Fruit fly (Drosophila melanogaster) whole organism, embryonic: ENCODE data around the gene scyl.
A peak's percentile ranks its signal among the peaks of the same experiment; 100 is the strongest.

Experiments
- B-H2 ChIP-seq: fragments of 200-800 bp; sonication (Bioruptor generic); optimal IDR thresholded peaks from 2 replicates; lab custom pipeline; 2018; ENCODE audit warnings: missing biosample characterization, mild to moderate bottlenecking, missing genetic modification characterization
- BtbVII ChIP-seq: fragments of 200-800 bp; sonication (Bioruptor generic); optimal IDR thresholded peaks from 3 replicates; lab custom pipeline; 2017; ENCODE audit warnings: missing biosample characterization, mild to moderate bottlenecking, missing genetic modification characterization
- CG10565 ChIP-seq: fragments of 200-800 bp; sonication (Bioruptor generic); optimal IDR thresholded peaks from 3 replicates; lab custom pipeline; 2016; ENCODE audit warnings: missing biosample characterization, mild to moderate bottlenecking, missing genetic modification characterization
- CG11398 ChIP-seq: fragments of 200-800 bp; sonication (Bioruptor generic); optimal IDR thresholded peaks from 2 replicates; lab custom pipeline; 2016; ENCODE audit warnings: missing biosample characterization, missing genetic modification characterization
- CG12942 ChIP-seq: fragments of 200-800 bp; sonication (Bioruptor generic); optimal IDR thresholded peaks from 3 replicates; lab custom pipeline; 2016; ENCODE audit warnings: missing biosample characterization, missing genetic modification characterization
- CG14014 ChIP-seq: fragments of 200-800 bp; sonication (Bioruptor generic); IDR thresholded peaks from 2 replicates; pipeline ENCODE4 v1.3.6; 2022; ENCODE audit warnings: missing biosample characterization, missing genetic modification characterization
- CG14667 ChIP-seq: fragments of 200-800 bp; sonication (Bioruptor generic); IDR thresholded peaks from 2 replicates; pipeline ENCODE4 v1.3.6; 2022; ENCODE audit warnings: missing biosample characterization, missing genetic modification characterization
- CG17186 ChIP-seq: fragments of 200-800 bp; sonication (Bioruptor generic); optimal IDR thresholded peaks from 3 replicates; lab custom pipeline; 2017; ENCODE audit warnings: missing biosample characterization, missing genetic modification reagents, missing genetic modification characterization
- CG31388 ChIP-seq: fragments of 200-800 bp; sonication (Bioruptor generic); optimal IDR thresholded peaks from 2 replicates; lab custom pipeline; 2016; ENCODE audit warnings: missing biosample characterization, missing genetic modification characterization
- CG3407 ChIP-seq: fragments of 200-800 bp; sonication (Bioruptor generic); optimal IDR thresholded peaks from 2 replicates; lab custom pipeline; 2018; ENCODE audit warnings: missing biosample characterization, mild to moderate bottlenecking, missing genetic modification characterization
- CG4424 ChIP-seq: fragments of 200-800 bp; sonication (Bioruptor generic); optimal IDR thresholded peaks from 3 replicates; lab custom pipeline; 2016; ENCODE audit warnings: missing biosample characterization, missing genetic modification characterization
- CG7786 ChIP-seq: fragments of 200-800 bp; sonication (Bioruptor generic); optimal IDR thresholded peaks from 2 replicates; lab custom pipeline; 2016; ENCODE audit warnings: missing biosample characterization, missing genetic modification characterization
- CG8359 ChIP-seq: fragments of 200-800 bp; sonication (Bioruptor generic); optimal IDR thresholded peaks from 2 replicates; lab custom pipeline; 2017; ENCODE audit warnings: missing biosample characterization, mild to moderate bottlenecking, missing genetic modification characterization, borderline replicate concordance
- CoRest ChIP-seq: fragments of 200-800 bp; sonication (Bioruptor generic); optimal IDR thresholded peaks from 3 replicates; lab custom pipeline; 2018; ENCODE audit warnings: missing biosample characterization, mild to moderate bottlenecking, missing genetic modification characterization, moderate library complexity
- Dref ChIP-seq: fragments of 200-800 bp; sonication (Bioruptor generic); IDR thresholded peaks from 2 replicates; pipeline ENCODE4 v1.3.6; 2022; ENCODE audit warnings: missing biosample characterization, missing genetic modification characterization
- GATAe ChIP-seq: fragments of 200-800 bp; sonication (Bioruptor generic); conservative IDR thresholded peaks from 2 replicates; pipeline ENCODE4 v1.3.6; 2022; ENCODE audit warnings: missing biosample characterization, missing genetic modification characterization
- Hey ChIP-seq: fragments of 200-800 bp; sonication (Bioruptor generic); optimal IDR thresholded peaks from 3 replicates; lab custom pipeline; 2018; ENCODE audit warnings: missing biosample characterization, mild to moderate bottlenecking, missing genetic modification characterization
- Lpt ChIP-seq: fragments of >200 bp; optimal IDR thresholded peaks from 2 replicates; lab custom pipeline; 2018; ENCODE audit warnings: missing biosample characterization, missing genetic modification characterization
- MBD-R2 ChIP-seq: fragments of 200-800 bp; sonication (Bioruptor generic); IDR thresholded peaks from 2 replicates; pipeline ENCODE4 v1.3.6; 2022; ENCODE audit warnings: missing biosample characterization, missing genetic modification characterization
- MTF-1 ChIP-seq: fragments of 200-800 bp; sonication (Bioruptor generic); optimal IDR thresholded peaks from 2 replicates; lab custom pipeline; 2018; ENCODE audit warnings: missing biosample characterization, mild to moderate bottlenecking, missing genetic modification characterization, borderline replicate concordance
- Max ChIP-seq: fragments of 200-800 bp; sonication (Bioruptor generic); optimal IDR thresholded peaks from 2 replicates; lab custom pipeline; 2016; ENCODE audit warnings: missing biosample characterization, mild to moderate bottlenecking, missing genetic modification characterization
- Meics ChIP-seq: fragments of 200-800 bp; sonication (Bioruptor generic); optimal IDR thresholded peaks from 2 replicates; lab custom pipeline; 2017; ENCODE audit warnings: missing biosample characterization, mild to moderate bottlenecking, missing genetic modification characterization
- NfI ChIP-seq: fragments of 200-800 bp; sonication (Bioruptor generic); optimal IDR thresholded peaks from 3 replicates; lab custom pipeline; 2018; ENCODE audit warnings: missing biosample characterization, mild to moderate bottlenecking, missing genetic modification characterization, moderate library complexity
- Poxn ChIP-seq: fragments of 200-800 bp; sonication (Bioruptor generic); IDR thresholded peaks from 2 replicates; pipeline ENCODE4 v1.3.6; 2022; ENCODE audit warnings: missing biosample characterization, missing genetic modification characterization
- Spps ChIP-seq: fragments of 200-800 bp; sonication (Bioruptor generic); optimal IDR thresholded peaks from 2 replicates; lab custom pipeline; 2018; ENCODE audit warnings: missing biosample characterization, mild to moderate bottlenecking, missing genetic modification characterization
- Sry-δ ChIP-seq: fragments of 200-800 bp; sonication (Bioruptor generic); optimal IDR thresholded peaks from 2 replicates; lab custom pipeline; 2016; ENCODE audit warnings: missing biosample characterization, missing genetic modification characterization
- Usf ChIP-seq: fragments of 200-800 bp; sonication (Bioruptor generic); optimal IDR thresholded peaks from 2 replicates; lab custom pipeline; 2017; ENCODE audit warnings: missing genotype, missing biosample characterization, missing genetic modification characterization
- abd-A ChIP-seq: fragments of 200-800 bp; sonication (Bioruptor generic); optimal IDR thresholded peaks from 3 replicates; lab custom pipeline; 2019; ENCODE audit warnings: missing biosample characterization, mild to moderate bottlenecking, missing genetic modification characterization, moderate library complexity
- ac ChIP-seq: fragments of 200-800 bp; sonication (Bioruptor generic); optimal IDR thresholded peaks from 3 replicates; lab custom pipeline; 2017; ENCODE audit warnings: missing biosample characterization, mild to moderate bottlenecking, missing genetic modification characterization
- bigmax ChIP-seq: fragments of 200-800 bp; sonication (Bioruptor generic); optimal IDR thresholded peaks from 2 replicates; lab custom pipeline; 2018; ENCODE audit warnings: missing biosample characterization, mild to moderate bottlenecking, missing genetic modification characterization
- chn ChIP-seq: fragments of 200-800 bp; sonication (Bioruptor generic); optimal IDR thresholded peaks from 2 replicates; lab custom pipeline; 2016; ENCODE audit warnings: missing biosample characterization, missing genetic modification characterization
- eyg ChIP-seq: fragments of 200-800 bp; sonication (Bioruptor generic); optimal IDR thresholded peaks from 3 replicates; lab custom pipeline; 2016; ENCODE audit warnings: missing biosample characterization, missing genetic modification characterization
- gsb-n ChIP-seq: fragments of 200-800 bp; sonication (Bioruptor generic); optimal IDR thresholded peaks from 3 replicates; lab custom pipeline; 2018; ENCODE audit warnings: missing biosample characterization, mild to moderate bottlenecking, missing genetic modification characterization
- ham ChIP-seq: fragments of 200-800 bp; sonication (Bioruptor generic); IDR thresholded peaks from 2 replicates; pipeline ENCODE4 v1.3.6; 2022; ENCODE audit warnings: missing biosample characterization, missing genetic modification characterization
- jing ChIP-seq: fragments of 200-800 bp; sonication (Bioruptor generic); optimal IDR thresholded peaks from 2 replicates; lab custom pipeline; 2018; ENCODE audit warnings: missing biosample characterization, mild to moderate bottlenecking, missing genetic modification characterization
- lola ChIP-seq, 3 experiments: fragments of >200 bp in 2 of 3; fragments of 200-800 bp in 1 of 3; sonication (Bioruptor generic) in 1 of 3; optimal IDR thresholded peaks; 2 replicates each; lab custom pipeline; 2017 to 2019; ENCODE audit warnings: missing biosample characterization in 3 of 3, missing genetic modification characterization in 3 of 3, mild to moderate bottlenecking in 1 of 3, moderate library complexity in 1 of 3
- nerfin-1 ChIP-seq: fragments of 200-800 bp; sonication (Bioruptor generic); optimal IDR thresholded peaks from 3 replicates; lab custom pipeline; 2019; ENCODE audit warnings: missing biosample characterization, mild to moderate bottlenecking, missing genetic modification characterization, moderate library complexity
- nerfin-2 ChIP-seq: fragments of 200-800 bp; sonication (Bioruptor generic); IDR thresholded peaks from 2 replicates; pipeline ENCODE4 v1.3.6; 2022; ENCODE audit warnings: missing biosample characterization, missing genetic modification characterization; ENCODE audit not compliant: partially characterized antibody
- otp ChIP-seq: fragments of 200-800 bp; sonication (Bioruptor generic); IDR thresholded peaks from 3 replicates; pipeline ENCODE4, ENCODE4 v1.3.6; 2022; ENCODE audit warnings: missing biosample characterization, missing genetic modification characterization
- pan ChIP-seq, 4 experiments: fragments of >200 bp in 3 of 4; fragments of 200-800 bp in 1 of 4; sonication (Bioruptor generic) in 1 of 4; optimal IDR thresholded peaks in 3 of 4; IDR thresholded peaks in 1 of 4; 2 replicates each; pipeline versions ENCODE4 v1.3.6 to Lab custom; 2017 to 2022; ENCODE audit warnings: missing biosample characterization in 2 of 4, missing genetic modification characterization in 2 of 4, mixed read lengths in 1 of 4
- pho ChIP-seq: fragments of 200-800 bp; sonication (Bioruptor generic); optimal IDR thresholded peaks from 2 replicates; lab custom pipeline; 2016; ENCODE audit warnings: missing biosample characterization, missing genetic modification characterization
- pnt ChIP-seq: fragments of 200-800 bp; sonication (Bioruptor generic); optimal IDR thresholded peaks from 3 replicates; lab custom pipeline; 2016; ENCODE audit warnings: missing biosample characterization, missing genetic modification characterization
- salm ChIP-seq: fragments of 200-800 bp; sonication (Bioruptor generic); optimal IDR thresholded peaks from 2 replicates; lab custom pipeline; 2018; ENCODE audit warnings: missing biosample characterization, mild to moderate bottlenecking, missing genetic modification characterization
- slp2 ChIP-seq: fragments of 200-800 bp; sonication (Bioruptor generic); optimal IDR thresholded peaks from 2 replicates; lab custom pipeline; 2016; ENCODE audit warnings: missing biosample characterization, missing genetic modification characterization
- sr ChIP-seq: fragments of 200-800 bp; sonication (Bioruptor generic); IDR thresholded peaks from 3 replicates; pipeline ENCODE4 v1.3.6; 2022; ENCODE audit warnings: missing biosample characterization, missing genetic modification characterization
- stwl ChIP-seq: fragments of 200-800 bp; sonication (Bioruptor generic); optimal IDR thresholded peaks from 3 replicates; lab custom pipeline; 2018; ENCODE audit warnings: missing biosample characterization, mild to moderate bottlenecking, missing genetic modification characterization, moderate library complexity
- unc-4 ChIP-seq: fragments of 200-800 bp; sonication (Bioruptor generic); IDR thresholded peaks from 2 replicates; pipeline ENCODE4 v1.3.6; 2022; ENCODE audit warnings: missing biosample characterization, missing genetic modification characterization; ENCODE audit not compliant: partially characterized antibody
- vvl ChIP-seq: fragments of 200-800 bp; sonication (Bioruptor generic); IDR thresholded peaks from 2 replicates; pipeline ENCODE4 v1.3.6; 2022; ENCODE audit warnings: missing biosample characterization, missing genetic modification characterization
- zfh2 ChIP-seq: fragments of 200-800 bp; sonication (Bioruptor generic); optimal IDR thresholded peaks from 2 replicates; lab custom pipeline; 2016; ENCODE audit warnings: missing biosample characterization, missing genetic modification characterization

Gene scyl

dm6 chr3L:11296150-11296800 is 44.2 kb downstream of the scyl start (continued):
- TF ChIP-seq Spps (tag; lab: Kevin White, UChicago), result peak; percentile 71
- TF ChIP-seq pho (GFP tag; lab: Kevin White, UChicago), result peak; percentile 84
- no peak for TF ChIP-seq Lpt (GFP tag; lab: Kevin White, UChicago)
- TF ChIP-seq CG11398 (GFP tag; lab: Kevin White, UChicago), result peak; percentile 32
- peak; percentile 24; the same call in 1 of the 2 replicates for TF ChIP-seq MBD-R2
- no peak for TF ChIP-seq Sry-δ (GFP tag; lab: Kevin White, UChicago)
- TF ChIP-seq B-H2 (GFP tag; lab: Kevin White, UChicago), result no peak
- peak; percentile 93 for TF ChIP-seq CG4424 (GFP tag; lab: Kevin White, UChicago)
- peak; percentile 80 for TF ChIP-seq Max (GFP tag; lab: Kevin White, UChicago)
- no peak for TF ChIP-seq Poxn
- TF ChIP-seq ham, result peak; percentile 59; the same call in 1 of the 2 replicates
- TF ChIP-seq pnt (GFP tag; lab: Kevin White, UChicago), result peak; percentile 72
- TF ChIP-seq Hey (tag; lab: Kevin White, UChicago), result no peak
- peak; percentile 78 for TF ChIP-seq slp2 (GFP tag; lab: Kevin White, UChicago)
- TF ChIP-seq pan (optimal IDR thresholded peaks at IDR 0.05; lab: Kevin White, UChicago), result no peak
- peak in 1 of 2 experiments; percentile 84 for TF ChIP-seq pan (GFP tag; optimal IDR thresholded peaks at IDR 0.05 in 1 of 2, IDR thresholded peaks at IDR 0.05 in 1 of 2)
- peak; percentile 82 for TF ChIP-seq gsb-n (tag; lab: Kevin White, UChicago)
- TF ChIP-seq stwl, result no peak
- peak; percentile 77 for TF ChIP-seq CG31388 (GFP tag; lab: Kevin White, UChicago)
- TF ChIP-seq salm (tag; lab: Kevin White, UChicago), result peak; percentile 83
- peak; percentile 62 for TF ChIP-seq jing (GFP tag; lab: Kevin White, UChicago)
- peak; percentile 75 for TF ChIP-seq chn (GFP tag; lab: Kevin White, UChicago)
- peak; percentile 94 for TF ChIP-seq Meics (GFP tag; lab: Kevin White, UChicago)
- TF ChIP-seq BtbVII (GFP tag; lab: Kevin White, UChicago), result peak; percentile 83
- TF ChIP-seq CG3407 (GFP tag; lab: Kevin White, UChicago), result peak; percentile 81
- peak; percentile 82 for TF ChIP-seq zfh2 (GFP tag; lab: Kevin White, UChicago)
- TF ChIP-seq nerfin-1, result peak; percentile 88
- peak; percentile 13 for TF ChIP-seq eyg (GFP tag; lab: Kevin White, UChicago)
- TF ChIP-seq CG7786 (GFP tag; lab: Kevin White, UChicago), result peak; percentile 70
- peak; percentile 89 for TF ChIP-seq Usf
- TF ChIP-seq vvl (GFP tag; lab: Robert Waterston, UW), result peak; percentile 71
- TF ChIP-seq unc-4 (GFP tag; lab: Robert Waterston, UW), result no peak
- TF ChIP-seq GATAe (GFP tag; lab: Robert Waterston, UW), result no peak
- TF ChIP-seq Dref (GFP tag; lab: Robert Waterston, UW), result no peak
- peak; percentile 77 for TF ChIP-seq CG8359 (GFP tag; lab: Kevin White, UChicago)
- TF ChIP-seq CG12942 (GFP tag; lab: Kevin White, UChicago), result peak; percentile 71
- TF ChIP-seq otp (GFP tag; lab: Robert Waterston, UW), result peak; percentile 78
- TF ChIP-seq sr (GFP tag; lab: Robert Waterston, UW), result peak; percentile 6; the same call in 1 of the 3 replicates
- TF ChIP-seq CG17186 (GFP tag; lab: Kevin White, UChicago), result peak; percentile 29
- TF ChIP-seq CG14667 (GFP tag; lab: Robert Waterston, UW), result peak; percentile 49
- TF ChIP-seq MTF-1 (GFP tag; lab: Kevin White, UChicago), result peak; percentile 1
- TF ChIP-seq NfI (GFP tag; lab: Kevin White, UChicago), result peak; percentile 82
- TF ChIP-seq CG10565 (GFP tag; lab: Kevin White, UChicago), result peak; percentile 44
- TF ChIP-seq nerfin-2 (GFP tag; lab: Robert Waterston, UW), result 0 out of 2 replicates have a peak, but pooled peaks have one; percentile 5
- peak; percentile 71 for TF ChIP-seq CG14014
- TF ChIP-seq CoRest (tag; lab: Kevin White, UChicago), result peak; percentile 96
- TF ChIP-seq bigmax, result no peak
- TF ChIP-seq lola (GFP tag; optimal IDR thresholded peaks at IDR 0.05; lab: Kevin White, UChicago), result peak in 2 of 3 experiments; percentile 41 to 94
- no peak for TF ChIP-seq abd-A
- no peak for TF ChIP-seq ac (GFP tag; lab: Kevin White, UChicago)
